Worm (Caenorhabditis elegans) whole organism, L1 larva: ENCODE results near the gene F32D1.11.

Source experiments
- C16A3.4 ChIP-seq: fragments of 150-350 bp; optimal IDR thresholded peaks from 2 replicates; lab custom pipeline; 2014; ENCODE audit warnings: missing biosample characterization, missing genetic modification characterization
- Y116A8C.19 ChIP-seq: sonication (generic microtip); optimal IDR thresholded peaks from 2 replicates; lab custom pipeline; 2016; ENCODE audit warnings: missing compliant biosample characterization, missing genetic modification characterization, borderline replicate concordance
- aha-1 ChIP-seq: fragments of 150-350 bp; optimal IDR thresholded peaks from 2 replicates; lab custom pipeline; 2014; ENCODE audit warnings: missing biosample characterization, missing genetic modification characterization
- alr-1 ChIP-seq: fragments of 200-800 bp; sonication (Bioruptor generic); optimal IDR thresholded peaks from 2 replicates; lab custom pipeline; 2018; ENCODE audit warnings: borderline replicate concordance, mild to moderate bottlenecking, missing genetic modification characterization, missing compliant biosample characterization
- aly-2 ChIP-seq: fragments of 150-350 bp; optimal IDR thresholded peaks from 2 replicates; lab custom pipeline; 2014; ENCODE audit warnings: missing biosample characterization, missing genetic modification characterization
- ama-1 ChIP-seq: fragments of 150-350 bp; optimal IDR thresholded peaks from 2 replicates; lab custom pipeline; 2014
- blmp-1 ChIP-seq: fragments of 150-350 bp; optimal IDR thresholded peaks from 2 replicates; lab custom pipeline; 2014; ENCODE audit warnings: missing biosample characterization, missing genetic modification characterization
- ceh-63 ChIP-seq: fragments of 200-800 bp; sonication (Bioruptor generic); optimal IDR thresholded peaks from 2 replicates; lab custom pipeline; 2018; ENCODE audit warnings: mild to moderate bottlenecking, missing genetic modification characterization, missing compliant biosample characterization
- ceh-8 ChIP-seq: fragments of 200-800 bp; sonication (Bioruptor generic); optimal IDR thresholded peaks from 2 replicates; lab custom pipeline; 2018; ENCODE audit warnings: mild to moderate bottlenecking, missing genetic modification characterization, moderate library complexity, missing compliant biosample characterization
- ceh-88 ChIP-seq: fragments of 200-800 bp; sonication (Bioruptor generic); IDR thresholded peaks from 2 replicates; pipeline ENCODE4 v1.3.6; 2022; ENCODE audit warnings: missing genetic modification characterization, missing compliant biosample characterization
- ceh-90 ChIP-seq: sonication (generic microtip); optimal IDR thresholded peaks from 2 replicates; lab custom pipeline; 2016; ENCODE audit warnings: missing genetic modification characterization, missing compliant biosample characterization
- ces-1 ChIP-seq: fragments of 150-350 bp; optimal IDR thresholded peaks from 2 replicates; lab custom pipeline; 2014; ENCODE audit warnings: missing biosample characterization, missing genetic modification reagents, missing genetic modification characterization
- efl-1 ChIP-seq, 4 experiments: fragments of 150-350 bp; optimal IDR thresholded peaks in 3 of 4; peaks in 1 of 4; 1 replicate in 1 of 4; 2 replicates in 3 of 4; lab custom pipeline; 2014; ENCODE audit warnings: missing biosample characterization in 2 of 4, missing genetic modification characterization in 2 of 4, missing genetic modification reagents in 2 of 4
- fkh-4 ChIP-seq: sonication (generic microtip); optimal IDR thresholded peaks from 2 replicates; lab custom pipeline; 2016; ENCODE audit warnings: missing compliant biosample characterization, missing genetic modification characterization, borderline replicate concordance
- hlh-17 ChIP-seq: fragments of 200-800 bp; sonication (Bioruptor generic); optimal IDR thresholded peaks from 2 replicates; lab custom pipeline; 2018; ENCODE audit warnings: missing genetic modification characterization, mild to moderate bottlenecking, missing compliant biosample characterization, moderate library complexity, borderline replicate concordance
- hpl-2 ChIP-seq: fragments of 150-350 bp; optimal IDR thresholded peaks from 2 replicates; lab custom pipeline; 2014; ENCODE audit warnings: missing biosample characterization, missing genetic modification reagents, missing genetic modification characterization
- lin-14 ChIP-seq: fragments of 200-800 bp; sonication (Bioruptor generic); optimal IDR thresholded peaks from 2 replicates; lab custom pipeline; 2018; ENCODE audit warnings: mild to moderate bottlenecking, missing genetic modification characterization, moderate library complexity, missing compliant biosample characterization
- lsy-2 ChIP-seq, 2 experiments: fragments of 150-350 bp; optimal IDR thresholded peaks; 2 replicates each; lab custom pipeline; 2014; ENCODE audit warnings: missing biosample characterization in 2 of 2, missing genetic modification characterization in 2 of 2
- mdl-1 ChIP-seq, 2 experiments: fragments of 150-350 bp; optimal IDR thresholded peaks; 2 replicates each; lab custom pipeline; 2014 to 2017; ENCODE audit warnings: missing biosample characterization in 2 of 2, missing genetic modification characterization in 2 of 2, inconsistent platforms in 1 of 2
- mef-2 ChIP-seq: fragments of 150-350 bp; optimal IDR thresholded peaks from 2 replicates; lab custom pipeline; 2014; ENCODE audit warnings: missing biosample characterization, missing genetic modification characterization
- nhr-11 ChIP-seq: fragments of 150-350 bp; optimal IDR thresholded peaks from 2 replicates; lab custom pipeline; 2014; ENCODE audit warnings: missing biosample characterization, missing genetic modification characterization
- nhr-12 ChIP-seq: sonication (generic microtip); optimal IDR thresholded peaks from 2 replicates; lab custom pipeline; 2017; ENCODE audit warnings: missing biosample characterization, missing genetic modification characterization
- nhr-28 ChIP-seq: fragments of 150-350 bp; optimal IDR thresholded peaks from 2 replicates; lab custom pipeline; 2014; ENCODE audit warnings: missing biosample characterization, missing genetic modification characterization
- nhr-47 ChIP-seq: sonication (generic microtip); optimal IDR thresholded peaks from 2 replicates; lab custom pipeline; 2016; ENCODE audit warnings: mild to moderate bottlenecking, missing genetic modification characterization, moderate library complexity, missing compliant biosample characterization
- nhr-71 ChIP-seq: sonication (generic microtip); optimal IDR thresholded peaks from 2 replicates; lab custom pipeline; 2016; ENCODE audit warnings: mild to moderate bottlenecking, missing genetic modification characterization, moderate library complexity, missing compliant biosample characterization
- nhr-77 ChIP-seq: fragments of 150-350 bp; optimal IDR thresholded peaks from 2 replicates; lab custom pipeline; 2014; ENCODE audit warnings: missing biosample characterization, missing genetic modification characterization
- nhr-90 ChIP-seq: sonication (generic microtip); optimal IDR thresholded peaks from 2 replicates; lab custom pipeline; 2016; ENCODE audit warnings: mild to moderate bottlenecking, missing genetic modification characterization, missing compliant biosample characterization; ENCODE audit not compliant: poor library complexity
- pag-3 ChIP-seq: sonication (generic microtip); optimal IDR thresholded peaks from 2 replicates; lab custom pipeline; 2017; ENCODE audit warnings: missing genetic modification characterization, mild to moderate bottlenecking, missing compliant biosample characterization, antibody characterized with exemption, borderline replicate concordance; ENCODE audit not compliant: insufficient read depth
- pax-3 ChIP-seq: fragments of 200-800 bp; sonication (Bioruptor generic); optimal IDR thresholded peaks from 2 replicates; lab custom pipeline; 2018; ENCODE audit warnings: mild to moderate bottlenecking, missing genetic modification characterization, moderate library complexity, missing compliant biosample characterization
- skn-1 ChIP-seq: fragments of 150-350 bp; optimal IDR thresholded peaks from 2 replicates; lab custom pipeline; 2014; ENCODE audit warnings: missing biosample characterization, missing genetic modification characterization
- sup-37 ChIP-seq: fragments of 200-800 bp; sonication (Bioruptor generic); optimal IDR thresholded peaks from 2 replicates; lab custom pipeline; 2018; ENCODE audit warnings: mild to moderate bottlenecking, missing genetic modification characterization, missing compliant biosample characterization
- unc-62 ChIP-seq: fragments of 150-350 bp; optimal IDR thresholded peaks from 2 replicates; lab custom pipeline; 2014; ENCODE audit warnings: missing biosample characterization, missing genetic modification reagents, missing genetic modification characterization
- unc-98 ChIP-seq: fragments of 200-800 bp; sonication (Bioruptor generic); IDR thresholded peaks from 2 replicates; pipeline ENCODE4 v1.3.6; 2022; ENCODE audit warnings: missing genetic modification characterization, missing compliant biosample characterization
- zip-4 ChIP-seq: fragments of 200-800 bp; sonication (Bioruptor generic); optimal IDR thresholded peaks from 2 replicates; lab custom pipeline; 2018; ENCODE audit warnings: mild to moderate bottlenecking, missing genetic modification characterization, moderate library complexity, missing compliant biosample characterization
- ztf-11 ChIP-seq, 2 experiments: sonication (generic microtip); optimal IDR thresholded peaks; 2 replicates each; lab custom pipeline; 2016 to 2017; ENCODE audit warnings: missing genetic modification characterization in 2 of 2, missing biosample characterization in 1 of 2, missing compliant biosample characterization in 1 of 2

The F32D1.11 gene

ce11 chrV:4371309-4371933, 5.1 kb upstream of the F32D1.11 start, which contains the start of the genes gmpr-1 and fipp-1 (continued):
- TF ChIP-seq efl-1 (optimal IDR thresholded peaks at IDR 0.05; lab: Kevin White, UChicago) (peak; percentile 83 to 84), efl-1 (GFP tag; optimal IDR thresholded peaks at IDR 0.05 in 1 of 2; lab: Kevin White, UChicago) (peak; percentile 77 to 97), nhr-77 (tag; lab: Kevin White, UChicago) (no peak), ceh-8 (GFP tag; lab: Kevin White, UChicago) (peak; percentile 38), unc-98 (GFP tag; lab: Robert Waterston, UW) (no peak), ceh-90 (tag; lab: Kevin White, UChicago) (no peak), nhr-28 (tag; lab: Kevin White, UChicago) (no peak), nhr-12 (tag; lab: Kevin White, UChicago) (no peak), nhr-47 (tag; lab: Kevin White, UChicago) (peak; percentile 80), skn-1 (peak; percentile 54), blmp-1 (tag; lab: Kevin White, UChicago) (peak; percentile 33), nhr-90 (tag; lab: Kevin White, UChicago) (peak; percentile 78), aly-2 (tag; lab: Kevin White, UChicago) (no peak), ceh-88 (no peak), lin-14 (no peak), mef-2 (tag; lab: Kevin White, UChicago) (no peak), zip-4 (peak; percentile 21), fkh-4 (no peak), C16A3.4 (peak; percentile 55), hpl-2 (no peak), Y116A8C.19 (no peak), nhr-71 (peak; percentile 81), hlh-17 (GFP tag; lab: Kevin White, UChicago) (no peak), lsy-2 (tag; optimal IDR thresholded peaks at IDR 0.05; lab: Kevin White, UChicago) (peak; percentile 75 to 78), ama-1 (no peak), pax-3 (tag; lab: Kevin White, UChicago) (no peak), nhr-11 (tag; lab: Kevin White, UChicago) (no peak), pag-3 (no peak), ces-1 (no peak), mdl-1 (tag; optimal IDR thresholded peaks at IDR 0.05; lab: Kevin White, UChicago) (peak in 1 of 2 experiments; percentile 30), aha-1 (tag; lab: Kevin White, UChicago) (no peak), ceh-63 (no peak), unc-62 (GFP tag; lab: Kevin White, UChicago) (no peak)

DNA sequence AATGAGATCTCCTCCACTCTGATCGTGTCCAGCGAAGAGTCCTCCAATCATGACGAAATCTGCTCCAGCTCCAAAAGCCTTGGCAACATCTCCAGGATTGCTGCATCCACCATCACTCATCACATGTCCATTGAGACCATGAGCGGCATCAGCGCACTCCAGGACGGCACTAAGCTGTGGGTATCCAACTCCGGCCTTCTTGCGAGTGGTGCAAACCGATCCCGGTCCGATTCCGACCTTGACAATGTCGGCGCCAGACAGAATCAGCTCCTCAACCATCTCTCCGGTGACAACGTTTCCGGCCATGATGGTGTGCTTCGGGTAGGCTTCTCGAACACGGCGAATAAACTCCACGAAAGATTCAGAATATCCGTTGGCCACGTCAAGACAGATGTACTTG, 4.2 kb upstream of the F32D1.11 start:
- no peak for TF ChIP-seq sup-37
- no peak for TF ChIP-seq mef-2 (tag; lab: Kevin White, UChicago)
- no peak for TF ChIP-seq efl-1 (optimal IDR thresholded peaks at IDR 0.05; lab: Kevin White, UChicago)
- no peak for TF ChIP-seq efl-1 (GFP tag; optimal IDR thresholded peaks at IDR 0.05 in 1 of 2; lab: Kevin White, UChicago)
- peak; percentile 81 for TF ChIP-seq alr-1 (tag; lab: Kevin White, UChicago)

- no peak for TF ChIP-seq ceh-88
- TF ChIP-seq, all 84 proteins: peak for 0
These were observed 1.8 kb downstream of the F32D1.11 start, which contains the start of gene grl-13 for ce11 chrV:4364517-4364916. grl-13 (minus strand) TSS chrV:4364617.

DNA sequence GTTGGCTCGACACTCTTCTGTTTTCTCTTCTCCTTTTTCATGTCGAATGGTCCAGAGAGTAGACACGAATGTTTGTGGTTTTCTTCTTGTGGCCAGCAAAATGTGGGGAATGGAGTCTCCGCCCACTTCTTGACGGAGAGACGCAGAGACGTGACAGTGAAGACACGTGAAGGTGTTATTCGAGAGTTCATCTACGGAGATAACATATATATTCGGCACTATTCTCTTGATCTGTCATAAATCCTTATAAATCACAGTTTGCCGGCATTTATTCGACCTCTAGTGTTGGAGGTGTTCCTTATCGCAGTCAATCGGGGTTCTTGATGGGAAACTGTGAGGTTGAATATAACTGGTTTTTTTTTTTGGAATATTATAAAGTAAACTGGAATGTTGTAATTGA, 4.8 kb downstream of the F32D1.11 start, which contains the start of gene F32D1.3:
TSS of gene F32D1.3 (minus strand) at position 65 of the 400 bp plus-strand sequence.
- TF ChIP-seq aha-1 (tag; lab: Kevin White, UChicago) (no peak), ztf-11 (tag; optimal IDR thresholded peaks at IDR 0.05; lab: Kevin White, UChicago) (no peak), blmp-1 (tag; lab: Kevin White, UChicago) (peak; percentile 12)
